Worm (Caenorhabditis elegans) whole organism, early embryonic: ENCODE data around the gene C29E4.9.

Source experiments
- B0310.2 ChIP-seq: sonication (generic microtip); optimal IDR thresholded peaks from 2 replicates; lab custom pipeline; 2016; ENCODE audit warnings: mild to moderate bottlenecking, missing genetic modification characterization, missing compliant biosample characterization
- F13C5.2 ChIP-seq: sonication (generic microtip); optimal IDR thresholded peaks from 2 replicates; lab custom pipeline; 2017; ENCODE audit warnings: mild to moderate bottlenecking, missing genetic modification characterization, inconsistent platforms, missing compliant biosample characterization
- ama-1 ChIP-seq: fragments of 150-350 bp; optimal IDR thresholded peaks from 2 replicates; lab custom pipeline; 2014
- ceh-36 ChIP-seq: sonication (generic microtip); optimal IDR thresholded peaks from 2 replicates; lab custom pipeline; 2016; ENCODE audit warnings: missing genetic modification characterization, inconsistent platforms, missing compliant biosample characterization
- ets-7 ChIP-seq: sonication (generic microtip); optimal IDR thresholded peaks from 2 replicates; lab custom pipeline; 2016; ENCODE audit warnings: missing genotype, missing genetic modification characterization, missing compliant biosample characterization
- flt-1 ChIP-seq: fragments of 200-800 bp; sonication (Bioruptor generic); IDR thresholded peaks from 2 replicates; pipeline ENCODE4 v1.3.6; 2022; ENCODE audit warnings: missing genetic modification characterization, missing compliant biosample characterization
- hmbx-1 ChIP-seq: sonication (generic microtip); optimal IDR thresholded peaks from 2 replicates; lab custom pipeline; 2016; ENCODE audit warnings: mild to moderate bottlenecking, missing genetic modification characterization, missing compliant biosample characterization
- hmg-4 ChIP-seq: fragments of 200-800 bp; sonication (Bioruptor generic); optimal IDR thresholded peaks from 2 replicates; lab custom pipeline; 2018; ENCODE audit warnings: mild to moderate bottlenecking, missing genetic modification characterization, missing compliant biosample characterization
- hnd-1 ChIP-seq: sonication (generic microtip); optimal IDR thresholded peaks from 2 replicates; lab custom pipeline; 2016; ENCODE audit warnings: missing genetic modification characterization, missing compliant biosample characterization
- pes-1 ChIP-seq: fragments of 200-800 bp; sonication (Bioruptor generic); IDR thresholded peaks from 2 replicates; pipeline ENCODE4 v1.3.6; 2022; ENCODE audit warnings: missing genetic modification reagents, missing genetic modification characterization, missing compliant biosample characterization
- scrt-1 ChIP-seq: fragments of 200-800 bp; sonication (Bioruptor generic); IDR thresholded peaks from 2 replicates; pipeline ENCODE4 v1.3.6; 2022; ENCODE audit warnings: missing genetic modification characterization, missing compliant biosample characterization
- sea-1 ChIP-seq: fragments of 200-800 bp; sonication (Bioruptor generic); conservative IDR thresholded peaks from 2 replicates; pipeline ENCODE4 v1.3.6; 2022; ENCODE audit warnings: missing genetic modification characterization, missing compliant biosample characterization
- tbx-11 ChIP-seq: fragments of 200-800 bp; sonication (Bioruptor generic); IDR thresholded peaks from 2 replicates; pipeline ENCODE4 v1.3.6; 2022; ENCODE audit warnings: missing genetic modification characterization, missing compliant biosample characterization
- tbx-37 ChIP-seq: fragments of 200-800 bp; sonication (Bioruptor generic); conservative IDR thresholded peaks from 2 replicates; pipeline ENCODE4 v1.3.6; 2022; ENCODE audit warnings: missing genetic modification reagents, missing genetic modification characterization, missing compliant biosample characterization

DNA sequence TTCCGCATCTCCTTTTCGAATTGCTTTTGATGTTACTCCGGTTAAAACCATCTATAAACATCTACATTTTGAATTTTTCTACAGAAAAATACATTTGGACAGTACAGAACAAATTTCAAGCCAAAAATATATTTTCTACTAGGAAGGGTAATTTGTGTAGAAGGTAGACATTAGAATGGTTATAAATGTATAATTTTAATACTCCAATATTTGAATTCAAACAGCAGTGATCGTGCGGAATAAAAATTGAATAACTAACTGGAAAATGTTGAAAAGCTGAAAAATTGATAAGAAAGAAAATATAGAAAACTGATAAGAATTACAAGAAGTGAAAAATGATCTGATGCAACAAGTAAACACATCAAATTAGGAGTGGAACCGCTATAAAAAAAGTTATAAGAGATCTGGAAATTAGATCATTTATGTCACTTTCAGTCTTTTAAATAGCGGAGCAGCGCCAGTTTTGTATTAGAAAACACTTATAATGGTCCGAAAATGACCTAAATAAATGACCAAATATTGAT is 9.8 kb downstream of the C29E4.9 start, which contains the start of gene gsto-1:
- TF ChIP-seq hmbx-1 (tag; lab: Kevin White, UChicago), result no peak
- no peak for TF ChIP-seq pes-1 (GFP tag; lab: Robert Waterston, UW)
- TF ChIP-seq ama-1 (lab: Kevin White, UChicago), result no peak
- TF ChIP-seq sea-1, result no peak
- no peak for TF ChIP-seq ceh-36 (tag; lab: Kevin White, UChicago)
- no peak for TF ChIP-seq ets-7 (tag; lab: Kevin White, UChicago)
- no peak for TF ChIP-seq scrt-1
- no peak for TF ChIP-seq tbx-11
- no peak for TF ChIP-seq hnd-1 (tag; lab: Kevin White, UChicago)
- TF ChIP-seq flt-1 (GFP tag; lab: Robert Waterston, UW), result no peak
- no peak for TF ChIP-seq F13C5.2 (tag; lab: Kevin White, UChicago)
- TF ChIP-seq hmg-4 (GFP tag; lab: Kevin White, UChicago), result no peak
- TF ChIP-seq B0310.2 (tag; lab: Kevin White, UChicago), result no peak
- no peak for TF ChIP-seq tbx-37 (GFP tag; lab: Robert Waterston, UW)
